Worm (Caenorhabditis elegans): Measurements from ENCODE around the gene clk-1.

ce11 chrIII:5263299-5263993 lies 14.2 kb upstream of the clk-1 start, which contains the start of the genes C34E10.9 and hap-1:
- TF ChIP-seq F23B12.7 (tag; optimal IDR thresholded peaks at IDR 0.05; ENCODE audit: insufficient read depth), result no peak
- TF ChIP-seq nhr-90 (tag; optimal IDR thresholded peaks at IDR 0.05), result no peak
- TF ChIP-seq F57A8.1 (GFP tag; optimal IDR thresholded peaks at IDR 0.05), result no peak
- TF ChIP-seq ama-1 (optimal IDR thresholded peaks at IDR 0.05), result no peak
- TF ChIP-seq ama-1 (GFP tag; optimal IDR thresholded peaks at IDR 0.05), result no peak
- TF ChIP-seq snpc-4 (GFP tag; optimal IDR thresholded peaks at IDR 0.05), result no peak
- TF ChIP-seq snpc-4 (tag; optimal IDR thresholded peaks at IDR 0.05), result no peak

Measured in whole organism, young adult.